Fruit fly (Drosophila melanogaster): ENCODE measurements around the gene Trmt6.

Gene Trmt6

DNA sequence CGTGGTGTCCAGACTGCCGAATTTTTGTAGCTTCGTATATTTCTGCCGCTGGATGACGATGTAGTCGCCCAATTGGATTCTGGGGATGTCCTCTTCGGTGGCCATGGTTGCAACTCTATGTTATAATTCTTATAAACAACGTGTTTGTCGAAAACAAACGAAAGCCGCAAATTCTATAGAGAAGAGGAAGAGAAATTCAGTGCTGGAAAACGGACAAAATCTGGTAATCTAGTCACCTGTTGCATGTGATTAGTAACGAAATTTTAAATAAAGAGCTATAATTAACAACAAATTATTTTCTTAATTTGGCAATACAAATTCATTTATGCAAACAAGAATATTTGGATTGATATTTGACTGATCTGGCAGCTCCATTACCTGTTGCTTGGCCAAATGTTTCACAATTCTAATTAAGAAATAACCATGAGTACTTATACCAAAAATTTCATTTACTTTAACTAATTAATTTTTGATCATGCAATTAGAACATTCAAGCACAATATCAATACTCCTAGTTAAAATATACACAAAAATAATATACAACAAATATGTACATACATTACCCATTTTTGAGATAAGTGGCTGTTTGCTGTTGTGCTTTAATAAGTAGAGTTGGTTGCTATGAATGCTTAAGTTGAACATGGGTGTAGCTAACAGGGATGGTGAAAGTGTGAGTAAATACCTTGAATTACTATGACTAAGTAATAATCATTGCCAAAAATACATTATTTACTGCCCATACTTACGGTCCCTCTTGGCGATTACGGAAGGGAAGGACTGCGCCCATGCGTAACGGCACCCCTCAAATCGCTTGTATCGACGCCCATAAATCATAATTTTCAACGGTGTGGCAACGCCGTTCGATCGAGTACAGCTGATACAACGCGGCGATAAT lies at the start of gene Trmt6, which contains the start of gene Ent2 (continued):
- TF ChIP-seq CG11902 (GFP tag; optimal IDR thresholded peaks at IDR 0.05) (peak; percentile 98), CG10669 (GFP tag; optimal IDR thresholded peaks at IDR 0.05) (peak; percentile 94), spab (GFP tag; optimal IDR thresholded peaks at IDR 0.05) (peak; percentile 94), fd85E (GFP tag; optimal IDR thresholded peaks at IDR 0.05) (peak; percentile 90), Sox15 (GFP tag; optimal IDR thresholded peaks at IDR 0.05) (peak; percentile 98), CG11762 (GFP tag; optimal IDR thresholded peaks at IDR 0.05; ENCODE audit: insufficient read depth) (peak; percentile 96), fkh (GFP tag; optimal IDR thresholded peaks at IDR 0.05) (peak; percentile 83), OdsH (GFP tag; optimal IDR thresholded peaks at IDR 0.05) (peak; percentile 98), CG6276 (GFP tag; optimal IDR thresholded peaks at IDR 0.05) (peak; percentile 94), salr (GFP tag; optimal IDR thresholded peaks at IDR 0.05) (peak; percentile 99)

DNA sequence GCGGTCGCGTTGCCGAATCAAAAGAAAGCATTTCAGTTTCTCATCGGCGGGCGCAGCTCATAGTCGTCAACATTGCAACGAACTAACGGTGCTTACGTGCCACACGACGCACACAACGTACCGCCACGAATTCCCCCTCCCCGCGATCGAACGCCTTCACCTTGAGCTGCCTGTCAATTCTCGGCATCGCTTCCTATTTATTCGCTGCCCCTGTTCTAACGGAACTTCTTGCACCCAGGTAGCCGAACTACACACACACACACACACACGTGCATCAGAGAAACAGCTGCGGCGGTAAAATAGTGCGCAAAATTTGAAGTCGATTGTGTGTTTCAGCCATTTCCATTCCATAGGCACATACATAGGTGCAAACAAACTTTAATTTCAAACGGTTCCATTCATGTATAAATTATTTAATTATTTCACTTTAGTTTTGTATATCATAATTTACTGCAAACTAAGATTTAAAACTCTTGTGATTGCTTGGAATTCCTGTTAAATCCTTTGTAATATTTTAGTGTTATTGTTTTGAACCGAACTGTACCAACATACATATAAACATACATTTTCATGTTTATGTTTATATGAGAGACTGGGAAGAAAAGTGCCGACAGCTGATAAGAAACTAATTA lies 49.4 kb upstream of the Trmt6 start:
- TF ChIP-seq CG32006 (GFP tag; optimal IDR thresholded peaks at IDR 0.05) = peak; percentile 17
- no peak for TF ChIP-seq eg (GFP tag; IDR thresholded peaks at IDR 0.05)
- TF ChIP-seq CG11762 (GFP tag; optimal IDR thresholded peaks at IDR 0.05; ENCODE audit: insufficient read depth) = no peak
- peak; percentile 2 for TF ChIP-seq CG6276 (GFP tag; optimal IDR thresholded peaks at IDR 0.05)
- TF ChIP-seq net (GFP tag; optimal IDR thresholded peaks at IDR 0.05) = peak; percentile 6
- TF ChIP-seq vri (GFP tag; optimal IDR thresholded peaks at IDR 0.05) = no peak
- TF ChIP-seq Hr38 (GFP tag; optimal IDR thresholded peaks at IDR 0.05) = no peak
- TF ChIP-seq CG11294 (GFP tag; IDR thresholded peaks at IDR 0.05) = 0 out of 2 replicates have a peak, but pooled peaks have one; percentile 18
- peak; percentile 29 for TF ChIP-seq Hr4 (GFP tag; optimal IDR thresholded peaks at IDR 0.05)
- TF ChIP-seq Sox15 (GFP tag; optimal IDR thresholded peaks at IDR 0.05) = no peak
- TF ChIP-seq CG7368 (GFP tag; optimal IDR thresholded peaks at IDR 0.05) = peak; percentile 15
- TF ChIP-seq Blimp-1 (GFP tag; optimal IDR thresholded peaks at IDR 0.05) = no peak
- no peak for TF ChIP-seq dac (GFP tag; optimal IDR thresholded peaks at IDR 0.05)
- TF ChIP-seq acj6 (GFP tag; optimal IDR thresholded peaks at IDR 0.05) = peak; percentile 19
- no peak for TF ChIP-seq lz (GFP tag; optimal IDR thresholded peaks at IDR 0.05)
- no peak for TF ChIP-seq Smox (GFP tag; optimal IDR thresholded peaks at IDR 0.05)
- no peak for TF ChIP-seq esn (GFP tag; optimal IDR thresholded peaks at IDR 0.05)
- peak; percentile 58 for TF ChIP-seq Eip78C (GFP tag)
- no peak for TF ChIP-seq CG11902 (GFP tag; optimal IDR thresholded peaks at IDR 0.05)
- no peak for TF ChIP-seq CG1621 (tag; optimal IDR thresholded peaks at IDR 0.05)

DNA sequence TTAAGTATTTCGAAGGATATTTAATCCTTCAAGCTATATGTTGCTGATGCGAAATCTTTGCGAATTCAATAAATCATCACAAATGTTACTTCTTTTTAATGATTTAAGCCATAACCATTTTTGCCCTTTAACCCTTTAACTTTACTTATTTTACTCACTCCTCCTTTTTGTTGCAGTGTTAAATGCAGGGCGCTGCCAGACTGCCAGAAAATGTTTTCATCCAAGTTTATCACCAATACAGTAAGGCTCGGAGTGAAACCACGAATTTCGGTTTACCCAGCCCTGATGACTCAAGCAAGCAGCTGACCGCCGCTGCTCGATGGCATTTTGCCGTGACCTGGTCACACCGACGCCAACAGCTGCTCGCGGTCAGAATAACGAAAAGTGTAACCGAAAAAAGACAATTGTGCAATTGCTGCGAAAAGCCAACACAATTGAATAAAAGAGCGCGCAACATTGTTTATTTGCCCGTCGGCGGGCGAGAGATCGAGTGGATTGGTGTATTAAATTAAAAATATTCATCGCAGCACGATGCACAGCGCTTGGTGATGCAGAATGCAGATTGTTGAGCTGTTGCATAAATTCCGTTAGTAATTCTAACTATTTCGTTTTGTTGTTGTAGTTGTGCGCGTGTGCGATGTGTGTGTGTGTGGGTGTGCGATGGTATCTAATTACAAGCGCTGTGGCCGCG lies 48.7 kb upstream of the Trmt6 start, which contains the start of gene CG11050:
Gene CG11050 (plus strand): TSS at position 329 of the 691 bp plus-strand sequence.
- TF ChIP-seq Eip75B (GFP tag; optimal IDR thresholded peaks at IDR 0.05) (peak; percentile 30), CG15336 (GFP tag; IDR thresholded peaks at IDR 0.05) (peak; percentile 73), CG8119 (GFP tag; IDR thresholded peaks at IDR 0.05) (peak; percentile 68; the same call in 2 of the 3 replicates), CG8632 (GFP tag; optimal IDR thresholded peaks at IDR 0.05) (peak; percentile 42), CG4318 (GFP tag; optimal IDR thresholded peaks at IDR 0.05) (peak; percentile 16), salr (GFP tag; optimal IDR thresholded peaks at IDR 0.05) (no peak), Eip93F (GFP tag; optimal IDR thresholded peaks at IDR 0.05) (no peak), Hr39 (GFP tag; optimal IDR thresholded peaks at IDR 0.05) (peak; percentile 75), CG6808 (GFP tag; optimal IDR thresholded peaks at IDR 0.05) (no peak), Eip78C (GFP tag) (peak; percentile 84), Smox (GFP tag; optimal IDR thresholded peaks at IDR 0.05) (peak; percentile 69), CG8319 (GFP tag; optimal IDR thresholded peaks at IDR 0.05) (peak; percentile 27), CG11902 (GFP tag; optimal IDR thresholded peaks at IDR 0.05) (peak; percentile 32), vri (GFP tag; optimal IDR thresholded peaks at IDR 0.05) (peak; percentile 52), fkh (GFP tag; optimal IDR thresholded peaks at IDR 0.05) (no peak), CG6163 (GFP tag; IDR thresholded peaks at IDR 0.05) (peak; percentile 77), CG11294 (GFP tag; IDR thresholded peaks at IDR 0.05) (peak; percentile 37; the same call in 1 of the 2 replicates), Ets96B (tag; optimal IDR thresholded peaks at IDR 0.05) (peak; percentile 48), achi (GFP tag; optimal IDR thresholded peaks at IDR 0.05) (peak; percentile 55), Met (GFP tag; optimal IDR thresholded peaks at IDR 0.05) (peak; percentile 71), CG16779 (tag; optimal IDR thresholded peaks at IDR 0.05) (peak; percentile 17), Lpt (GFP tag; optimal IDR thresholded peaks at IDR 0.05) (peak; percentile 68), net (GFP tag; optimal IDR thresholded peaks at IDR 0.05) (peak; percentile 80), spab (GFP tag; optimal IDR thresholded peaks at IDR 0.05) (no peak), CG32006 (GFP tag; optimal IDR thresholded peaks at IDR 0.05) (peak; percentile 70), eg (GFP tag; IDR thresholded peaks at IDR 0.05) (peak; percentile 78), CG10669 (GFP tag; optimal IDR thresholded peaks at IDR 0.05) (peak; percentile 61), topi (GFP tag; optimal IDR thresholded peaks at IDR 0.05) (peak; percentile 62)

All from whole organism, prepupa.